Fruit fly (Drosophila melanogaster): ENCODE measurements around the gene CG11322.
A peak's percentile ranks its signal among the peaks of the same experiment; 100 is the strongest.

Gene CG11322

dm6 chr2L:6793763-6794417, 34.5 kb upstream of the CG11322 start (continued):
- TF ChIP-seq lmd (GFP tag; IDR thresholded peaks at IDR 0.05), result no peak
- TF ChIP-seq HLH4C (GFP tag; IDR thresholded peaks at IDR 0.05; ENCODE audit: partially characterized antibody), result no peak
- TF ChIP-seq yki (optimal IDR thresholded peaks at IDR 0.05), result peak; percentile 4
- TF ChIP-seq schlank (tag; optimal IDR thresholded peaks at IDR 0.05), result no peak
- no peak for TF ChIP-seq CG17568 (GFP tag; optimal IDR thresholded peaks at IDR 0.05)
- peak; percentile 7 for TF ChIP-seq odd (GFP tag; optimal IDR thresholded peaks at IDR 0.05)
- TF ChIP-seq CG17385 (GFP tag; optimal IDR thresholded peaks at IDR 0.05), result peak; percentile 17
- peak; percentile 20; the same call in 1 of the 2 replicates for TF ChIP-seq E2f1 (GFP tag; IDR thresholded peaks at IDR 0.05)
- TF ChIP-seq Dek (tag; optimal IDR thresholded peaks at IDR 0.05), result no peak
- no peak for TF ChIP-seq fd96Cb (tag; optimal IDR thresholded peaks at IDR 0.05)
- no peak for TF ChIP-seq Xrp1 (GFP tag; IDR thresholded peaks at IDR 0.05)
- no peak for TF ChIP-seq chn (GFP tag; optimal IDR thresholded peaks at IDR 0.05)
- TF ChIP-seq H15 (GFP tag; IDR thresholded peaks at IDR 0.05), result no peak
- no peak for TF ChIP-seq Bgb (GFP tag; IDR thresholded peaks at IDR 0.05; ENCODE audit: partially characterized antibody)
- TF ChIP-seq CG3163 (GFP tag; optimal IDR thresholded peaks at IDR 0.05), result peak; percentile 99
- no peak for TF ChIP-seq ash1 (GFP tag; optimal IDR thresholded peaks at IDR 0.05)
- no peak for TF ChIP-seq Usf (GFP tag; optimal IDR thresholded peaks at IDR 0.05)
- TF ChIP-seq phol (tag; optimal IDR thresholded peaks at IDR 0.05), result no peak
- peak; percentile 58 for TF ChIP-seq bigmax (GFP tag; optimal IDR thresholded peaks at IDR 0.05)
- peak; percentile 32 for TF ChIP-seq sens (GFP tag)
- 0 out of 3 replicates have a peak, but pooled peaks have one; percentile 17 for TF ChIP-seq so (GFP tag; IDR thresholded peaks at IDR 0.05)
- peak; percentile 77; the same call in 2 of the 3 replicates for TF ChIP-seq CG2199 (GFP tag; IDR thresholded peaks at IDR 0.05)
- no peak for TF ChIP-seq Poxn (GFP tag; IDR thresholded peaks at IDR 0.05)
- no peak for TF ChIP-seq GATAe (GFP tag; conservative IDR thresholded peaks at IDR 0.05)
- peak; percentile 32 for TF ChIP-seq BtbVII (GFP tag; optimal IDR thresholded peaks at IDR 0.05)
- no peak for TF ChIP-seq Hmx (GFP tag; optimal IDR thresholded peaks at IDR 0.05)
- TF ChIP-seq Aef1 (GFP tag; IDR thresholded peaks at IDR 0.05), result no peak
- no peak for TF ChIP-seq CG2889 (GFP tag; IDR thresholded peaks at IDR 0.05)
- TF ChIP-seq kni (GFP tag; optimal IDR thresholded peaks at IDR 0.05), result peak; percentile 59
- peak; percentile 83 to 90 for TF ChIP-seq Trl (optimal IDR thresholded peaks at IDR 0.05)
- TF ChIP-seq Trl (GFP tag; optimal IDR thresholded peaks at IDR 0.05), result no peak
- peak; percentile 98 for TF ChIP-seq pros (GFP tag; optimal IDR thresholded peaks at IDR 0.05)

- peak; percentile 66 for TF ChIP-seq kni (GFP tag; optimal IDR thresholded peaks at IDR 0.05)
- no peak for TF ChIP-seq sens (GFP tag)
- no peak for TF ChIP-seq hkb (optimal IDR thresholded peaks at IDR 0.05)
- no peak for TF ChIP-seq hkb (GFP tag; IDR thresholded peaks at IDR 0.05)
- TF ChIP-seq Chrac-16 (GFP tag; optimal IDR thresholded peaks at IDR 0.05), result no peak
- no peak for TF ChIP-seq da (GFP tag; optimal IDR thresholded peaks at IDR 0.05)
- peak; percentile 14 for TF ChIP-seq CG17568 (GFP tag; optimal IDR thresholded peaks at IDR 0.05)
- TF ChIP-seq oc (tag; optimal IDR thresholded peaks at IDR 0.05), result no peak
- no peak for TF ChIP-seq ro (GFP tag; IDR thresholded peaks at IDR 0.05)
- no peak for TF ChIP-seq lab (GFP tag; optimal IDR thresholded peaks at IDR 0.05)
- TF ChIP-seq exex (tag; optimal IDR thresholded peaks at IDR 0.05), result no peak
- no peak for TF ChIP-seq lola (GFP tag; optimal IDR thresholded peaks at IDR 0.05)
- TF ChIP-seq CG4360 (GFP tag; IDR thresholded peaks at IDR 0.05), result peak; percentile 29; the same call in 1 of the 2 replicates
- no peak for TF ChIP-seq Awh (GFP tag; IDR thresholded peaks at IDR 0.05)
- TF ChIP-seq ERR (GFP tag; optimal IDR thresholded peaks at IDR 0.05), result no peak
- TF ChIP-seq shn (GFP tag; optimal IDR thresholded peaks at IDR 0.05), result no peak
- TF ChIP-seq bab2 (GFP tag; optimal IDR thresholded peaks at IDR 0.05), result no peak
- no peak for TF ChIP-seq ind (GFP tag; optimal IDR thresholded peaks at IDR 0.05)
- TF ChIP-seq Fer2 (tag; optimal IDR thresholded peaks at IDR 0.05), result no peak
- no peak for TF ChIP-seq ranshi (GFP tag; IDR thresholded peaks at IDR 0.05)
- TF ChIP-seq tup (GFP tag; optimal IDR thresholded peaks at IDR 0.05), result no peak
- TF ChIP-seq CrebB (tag; optimal IDR thresholded peaks at IDR 0.05), result peak; percentile 42
- peak; percentile 17 for TF ChIP-seq HmgZ (tag; optimal IDR thresholded peaks at IDR 0.05)
These were observed 32.5 kb upstream of the CG11322 start for dm6 chr2L:6791845-6792443.

All from whole organism, embryonic.